Worm (Caenorhabditis elegans): ENCODE results near the gene oac-24.

ce11 chrV:4758540-4758939 is 48.0 kb downstream of the oac-24 start:
- no peak for TF ChIP-seq tbx-2 (tag; optimal IDR thresholded peaks at IDR 0.05)
- no peak for TF ChIP-seq madf-2 (tag; optimal IDR thresholded peaks at IDR 0.05)
- TF ChIP-seq elt-4 (tag; optimal IDR thresholded peaks at IDR 0.05): no peak
- TF ChIP-seq hlh-8 (tag; optimal IDR thresholded peaks at IDR 0.05): no peak
- no peak for TF ChIP-seq ceh-9 (tag; optimal IDR thresholded peaks at IDR 0.05)
- no peak for TF ChIP-seq pros-1 (tag; optimal IDR thresholded peaks at IDR 0.05)
- no peak for TF ChIP-seq pha-2 (tag; optimal IDR thresholded peaks at IDR 0.05)
- TF ChIP-seq ceh-22 (tag; optimal IDR thresholded peaks at IDR 0.05): no peak
- no peak for TF ChIP-seq hlh-30 (tag; optimal IDR thresholded peaks at IDR 0.05; ENCODE audit: insufficient read depth)
- no peak for TF ChIP-seq unc-55 (GFP tag; optimal IDR thresholded peaks at IDR 0.05)
- no peak for TF ChIP-seq che-1 (tag; optimal IDR thresholded peaks at IDR 0.05)
- no peak for TF ChIP-seq ceh-30 (tag; optimal IDR thresholded peaks at IDR 0.05)
- no peak for TF ChIP-seq ceh-19 (GFP tag; optimal IDR thresholded peaks at IDR 0.05)
- no peak for TF ChIP-seq F13H6.1 (tag; optimal IDR thresholded peaks at IDR 0.05)

All from whole organism, late embryonic.